Worm (Caenorhabditis elegans) whole organism, L4 larva: ENCODE measurements around the gene arf-6.

Source experiments
- ZK546.5 ChIP-seq, 2 experiments: sonication (generic microtip); optimal IDR thresholded peaks; 2 replicates each; lab custom pipeline; 2017; ENCODE audit warnings: missing biosample characterization in 2 of 2, missing genetic modification characterization in 2 of 2
- ces-1 ChIP-seq: fragments of 150-350 bp; sonication (generic microtip); optimal IDR thresholded peaks from 4 replicates; lab custom pipeline; 2014; ENCODE audit warnings: missing biosample characterization, missing genetic modification reagents, missing genetic modification characterization
- fos-1 ChIP-seq: fragments of 150-350 bp; optimal IDR thresholded peaks from 2 replicates; lab custom pipeline; 2014; ENCODE audit warnings: missing biosample characterization, missing genetic modification characterization
- lin-39 ChIP-seq: fragments of 150-350 bp; optimal IDR thresholded peaks from 2 replicates; lab custom pipeline; 2014; ENCODE audit warnings: missing biosample characterization, missing genetic modification reagents, missing genetic modification characterization
- lsy-2 ChIP-seq, 2 experiments: fragments of 150-350 bp in 1 of 2; sonication (generic microtip) in 1 of 2; optimal IDR thresholded peaks; 2 replicates each; lab custom pipeline; 2014 to 2017; ENCODE audit warnings: missing biosample characterization in 2 of 2, missing genetic modification characterization in 2 of 2
- mdl-1 ChIP-seq, 2 experiments: fragments of 150-350 bp in 1 of 2; sonication (generic microtip) in 1 of 2; optimal IDR thresholded peaks; 2 replicates each; lab custom pipeline; 2014 to 2017; ENCODE audit warnings: missing biosample characterization in 2 of 2, missing genetic modification characterization in 2 of 2
- nhr-6 ChIP-seq: fragments of 150-350 bp; optimal IDR thresholded peaks from 2 replicates; lab custom pipeline; 2014; ENCODE audit warnings: missing biosample characterization, missing genetic modification characterization
- unc-62 ChIP-seq, 3 experiments: fragments of 150-350 bp in 1 of 3; sonication (generic microtip); optimal IDR thresholded peaks in 2 of 3; peaks in 1 of 3; 1 replicate in 1 of 3; 2 replicates in 2 of 3; lab custom pipeline; 2014 to 2017; ENCODE audit warnings: missing biosample characterization in 3 of 3, missing genetic modification characterization in 3 of 3, missing genetic modification reagents in 3 of 3, missing genotype in 1 of 3

DNA sequence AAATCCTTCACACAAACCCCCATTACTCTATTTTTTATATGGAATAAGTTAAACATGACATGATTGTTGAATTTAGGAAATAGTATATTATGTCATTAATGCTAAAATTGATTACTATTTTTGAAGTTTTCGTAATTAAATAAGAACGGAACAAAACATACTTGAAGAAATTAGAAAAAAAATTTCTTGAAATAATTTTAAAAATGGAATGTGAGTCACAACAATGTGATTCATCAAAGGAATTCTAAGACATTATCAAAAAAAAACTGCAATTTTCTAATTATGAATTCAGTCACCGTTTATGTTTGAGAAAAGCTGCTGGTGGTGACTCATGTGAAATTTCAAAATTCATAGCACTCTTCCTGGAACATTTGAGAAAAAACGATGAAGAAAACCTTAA lies 41.5 kb downstream of the arf-6 start, which contains the start of gene nccd-1:
- no peak for TF ChIP-seq lin-39 (tag; lab: Kevin White, UChicago)
- TF ChIP-seq lsy-2 (tag; optimal IDR thresholded peaks at IDR 0.05; lab: Kevin White, UChicago) = no peak
- no peak for TF ChIP-seq mdl-1 (tag; optimal IDR thresholded peaks at IDR 0.05; lab: Kevin White, UChicago)
- no peak for TF ChIP-seq fos-1 (tag; lab: Kevin White, UChicago)
- no peak for TF ChIP-seq unc-62 (GFP tag; optimal IDR thresholded peaks at IDR 0.05 in 1 of 2; lab: Kevin White, UChicago)
- no peak for TF ChIP-seq unc-62 (tag; optimal IDR thresholded peaks at IDR 0.05; lab: Kevin White, UChicago)
- TF ChIP-seq nhr-6 (tag; lab: Kevin White, UChicago) = no peak
- TF ChIP-seq ZK546.5 (tag; optimal IDR thresholded peaks at IDR 0.05; lab: Kevin White, UChicago) = no peak
- no peak for TF ChIP-seq ces-1 (GFP tag; lab: Kevin White, UChicago)
